Fruit fly (Drosophila melanogaster): ENCODE measurements around the gene CG12155.

- TF ChIP-seq CG8478 (optimal IDR thresholded peaks at IDR 0.05) (no peak), pan (optimal IDR thresholded peaks at IDR 0.05) (no peak)
These were observed 34.3 kb upstream of the CG12155 start for dm6 chrX:7694207-7694606.

Data from whole organism.